Worm (Caenorhabditis elegans) whole organism, L1 larva: ENCODE measurements around the gene Y32H12A.8.
A peak's percentile ranks its signal among the peaks of the same experiment; 100 is the strongest.

ENCODE experiments used
- C04F5.9 ChIP-seq: sonication (generic microtip); optimal IDR thresholded peaks from 2 replicates; lab custom pipeline; 2016; ENCODE audit warnings: missing genetic modification characterization, missing compliant biosample characterization
- Y116A8C.19 ChIP-seq: sonication (generic microtip); optimal IDR thresholded peaks from 2 replicates; lab custom pipeline; 2016; ENCODE audit warnings: missing compliant biosample characterization, missing genetic modification characterization, borderline replicate concordance
- alr-1 ChIP-seq: fragments of 200-800 bp; sonication (Bioruptor generic); optimal IDR thresholded peaks from 2 replicates; lab custom pipeline; 2018; ENCODE audit warnings: borderline replicate concordance, mild to moderate bottlenecking, missing genetic modification characterization, missing compliant biosample characterization
- ceh-88 ChIP-seq: fragments of 200-800 bp; sonication (Bioruptor generic); IDR thresholded peaks from 2 replicates; pipeline ENCODE4 v1.3.6; 2022; ENCODE audit warnings: missing genetic modification characterization, missing compliant biosample characterization
- dpl-1 ChIP-seq, 3 experiments: fragments of 150-350 bp in 2 of 3; sonication (generic microtip) in 1 of 3; optimal IDR thresholded peaks; 2 replicates each; lab custom pipeline; 2014 to 2017; ENCODE audit warnings: missing biosample characterization in 3 of 3, missing genetic modification characterization in 3 of 3, missing genetic modification reagents in 3 of 3
- dsc-1 ChIP-seq: sonication (generic microtip); optimal IDR thresholded peaks from 2 replicates; lab custom pipeline; 2016; ENCODE audit warnings: mild to moderate bottlenecking, missing genetic modification characterization, missing compliant biosample characterization
- efl-1 ChIP-seq, 4 experiments: fragments of 150-350 bp; optimal IDR thresholded peaks in 3 of 4; peaks in 1 of 4; 1 replicate in 1 of 4; 2 replicates in 3 of 4; lab custom pipeline; 2014; ENCODE audit warnings: missing biosample characterization in 2 of 4, missing genetic modification characterization in 2 of 4, missing genetic modification reagents in 2 of 4
- fkh-10 ChIP-seq: sonication (generic microtip); optimal IDR thresholded peaks from 2 replicates; lab custom pipeline; 2017; ENCODE audit warnings: missing biosample characterization, missing genetic modification reagents, missing genetic modification characterization
- fos-1 ChIP-seq: fragments of 150-350 bp; optimal IDR thresholded peaks from 2 replicates; lab custom pipeline; 2014; ENCODE audit warnings: missing biosample characterization, missing genetic modification characterization
- hpl-2 ChIP-seq: fragments of 150-350 bp; optimal IDR thresholded peaks from 2 replicates; lab custom pipeline; 2014; ENCODE audit warnings: missing biosample characterization, missing genetic modification reagents, missing genetic modification characterization
- isw-1 ChIP-seq: fragments of 200-800 bp; sonication (Bioruptor generic); IDR thresholded peaks from 2 replicates; pipeline ENCODE4 v1.3.6; 2022; ENCODE audit warnings: missing genetic modification characterization, missing compliant biosample characterization
- lin-35 ChIP-seq, 2 experiments: fragments of 150-350 bp; optimal IDR thresholded peaks; 2 replicates each; lab custom pipeline; 2014; ENCODE audit warnings: missing biosample characterization in 2 of 2, missing genetic modification characterization in 2 of 2, missing genetic modification reagents in 2 of 2
- mdl-1 ChIP-seq, 2 experiments: fragments of 150-350 bp; optimal IDR thresholded peaks; 2 replicates each; lab custom pipeline; 2014 to 2017; ENCODE audit warnings: missing biosample characterization in 2 of 2, missing genetic modification characterization in 2 of 2, inconsistent platforms in 1 of 2
- mep-1 ChIP-seq: fragments of 150-350 bp; optimal IDR thresholded peaks from 2 replicates; lab custom pipeline; 2014; ENCODE audit warnings: missing biosample characterization, missing genetic modification characterization
- nhr-11 ChIP-seq: fragments of 150-350 bp; optimal IDR thresholded peaks from 2 replicates; lab custom pipeline; 2014; ENCODE audit warnings: missing biosample characterization, missing genetic modification characterization
- nhr-20 ChIP-seq: sonication (generic microtip); optimal IDR thresholded peaks from 2 replicates; lab custom pipeline; 2016; ENCODE audit warnings: mild to moderate bottlenecking, missing genetic modification characterization, missing compliant biosample characterization
- pag-3 ChIP-seq: sonication (generic microtip); optimal IDR thresholded peaks from 2 replicates; lab custom pipeline; 2017; ENCODE audit warnings: missing genetic modification characterization, mild to moderate bottlenecking, missing compliant biosample characterization, antibody characterized with exemption, borderline replicate concordance; ENCODE audit not compliant: insufficient read depth
- pax-3 ChIP-seq: fragments of 200-800 bp; sonication (Bioruptor generic); optimal IDR thresholded peaks from 2 replicates; lab custom pipeline; 2018; ENCODE audit warnings: mild to moderate bottlenecking, missing genetic modification characterization, moderate library complexity, missing compliant biosample characterization
- rnt-1 ChIP-seq: sonication (generic microtip); optimal IDR thresholded peaks from 2 replicates; lab custom pipeline; 2016; ENCODE audit warnings: mild to moderate bottlenecking, missing genetic modification characterization, moderate library complexity, missing compliant biosample characterization
- sup-37 ChIP-seq: fragments of 200-800 bp; sonication (Bioruptor generic); optimal IDR thresholded peaks from 2 replicates; lab custom pipeline; 2018; ENCODE audit warnings: mild to moderate bottlenecking, missing genetic modification characterization, missing compliant biosample characterization
- unc-130 ChIP-seq: fragments of 150-350 bp; optimal IDR thresholded peaks from 2 replicates; lab custom pipeline; 2017; ENCODE audit warnings: missing biosample characterization, missing genetic modification characterization, inconsistent platforms
- unc-30 ChIP-seq: sonication (generic microtip); optimal IDR thresholded peaks from 2 replicates; lab custom pipeline; 2017; ENCODE audit warnings: missing biosample characterization, missing genetic modification characterization
- unc-98 ChIP-seq: fragments of 200-800 bp; sonication (Bioruptor generic); IDR thresholded peaks from 2 replicates; pipeline ENCODE4 v1.3.6; 2022; ENCODE audit warnings: missing genetic modification characterization, missing compliant biosample characterization
- vab-15 ChIP-seq: sonication (generic microtip); optimal IDR thresholded peaks from 2 replicates; lab custom pipeline; 2017; ENCODE audit warnings: missing genotype, mild to moderate bottlenecking, missing genetic modification characterization, missing compliant biosample characterization
- xbp-1 ChIP-seq: sonication (generic microtip); optimal IDR thresholded peaks from 2 replicates; lab custom pipeline; 2016; ENCODE audit warnings: missing genetic modification characterization, missing compliant biosample characterization
- zip-4 ChIP-seq: fragments of 200-800 bp; sonication (Bioruptor generic); optimal IDR thresholded peaks from 2 replicates; lab custom pipeline; 2018; ENCODE audit warnings: mild to moderate bottlenecking, missing genetic modification characterization, moderate library complexity, missing compliant biosample characterization
- ztf-4 ChIP-seq: fragments of 150-350 bp; optimal IDR thresholded peaks from 2 replicates; lab custom pipeline; 2014; ENCODE audit warnings: missing biosample characterization, missing genetic modification characterization

The Y32H12A.8 gene

DNA sequence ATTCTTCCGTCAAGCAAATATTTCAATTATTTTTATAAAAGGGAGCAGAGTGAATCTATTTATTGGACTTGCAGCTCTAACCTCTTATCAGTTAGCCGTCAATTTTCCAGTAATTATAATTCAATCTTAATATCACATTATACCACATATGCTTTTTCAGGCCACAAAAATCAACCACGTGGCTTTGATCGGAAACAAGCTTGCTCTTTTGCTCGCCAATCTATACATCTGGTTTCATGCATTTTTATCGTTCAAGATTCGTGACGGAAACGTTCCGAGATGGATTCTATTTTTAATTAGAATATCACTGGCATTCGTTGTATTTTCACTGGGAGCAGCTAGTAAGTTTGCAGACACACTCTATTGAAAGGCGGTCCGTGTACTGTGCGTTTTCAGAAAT is 1.2 kb upstream of the Y32H12A.8 start:
- TF ChIP-seq sup-37 (no peak), dsc-1 (tag; lab: Kevin White, UChicago) (peak; percentile 82)
- TF ChIP-seq, all 84 proteins: peak for 1

ce11 chrIII:5406314-5406713 is 477 bp upstream of the Y32H12A.8 start:
- TF ChIP-seq ztf-4 (tag; lab: Kevin White, UChicago), result no peak
- no peak for TF ChIP-seq unc-130 (tag; lab: Kevin White, UChicago)
- no peak for TF ChIP-seq fos-1 (tag; lab: Kevin White, UChicago)
- TF ChIP-seq vab-15 (tag; lab: Kevin White, UChicago), result no peak
- TF ChIP-seq hpl-2 (GFP tag; lab: Kevin White, UChicago), result no peak

- TF ChIP-seq mep-1 (tag; lab: Kevin White, UChicago) (no peak), C04F5.9 (tag; lab: Kevin White, UChicago) (no peak), rnt-1 (tag; lab: Kevin White, UChicago) (no peak), dsc-1 (tag; lab: Kevin White, UChicago) (no peak)
- TF ChIP-seq, all 84 proteins: peak for 0
These were observed 839 bp downstream of the Y32H12A.8 start for ce11 chrIII:5404998-5405397.

DNA sequence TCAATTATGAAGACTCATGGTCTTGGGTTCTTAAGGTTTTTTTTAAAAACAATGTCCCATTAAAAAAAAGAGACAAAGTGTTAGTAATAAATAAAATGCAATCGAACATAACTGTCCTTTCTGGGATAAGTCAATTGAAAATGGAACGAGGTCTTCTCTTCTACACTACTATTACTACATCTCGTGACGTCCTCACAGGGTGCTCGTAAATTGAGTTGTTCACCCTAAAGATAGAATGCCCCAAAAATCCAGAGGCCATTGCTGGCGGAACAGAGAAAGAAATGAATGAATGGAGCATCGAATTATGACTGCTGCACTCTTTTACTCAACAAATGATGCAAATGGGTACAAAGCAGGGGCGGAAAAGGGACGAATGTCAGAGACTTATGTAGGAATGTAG is 3.4 kb downstream of the Y32H12A.8 start:
- no peak for TF ChIP-seq unc-130 (tag; lab: Kevin White, UChicago)
- TF ChIP-seq efl-1 (optimal IDR thresholded peaks at IDR 0.05; lab: Kevin White, UChicago), result no peak
- TF ChIP-seq efl-1 (GFP tag; optimal IDR thresholded peaks at IDR 0.05 in 1 of 2; lab: Kevin White, UChicago), result peak in 1 of 2 experiments; percentile 1
- TF ChIP-seq, all 84 proteins: peak for 1

DNA sequence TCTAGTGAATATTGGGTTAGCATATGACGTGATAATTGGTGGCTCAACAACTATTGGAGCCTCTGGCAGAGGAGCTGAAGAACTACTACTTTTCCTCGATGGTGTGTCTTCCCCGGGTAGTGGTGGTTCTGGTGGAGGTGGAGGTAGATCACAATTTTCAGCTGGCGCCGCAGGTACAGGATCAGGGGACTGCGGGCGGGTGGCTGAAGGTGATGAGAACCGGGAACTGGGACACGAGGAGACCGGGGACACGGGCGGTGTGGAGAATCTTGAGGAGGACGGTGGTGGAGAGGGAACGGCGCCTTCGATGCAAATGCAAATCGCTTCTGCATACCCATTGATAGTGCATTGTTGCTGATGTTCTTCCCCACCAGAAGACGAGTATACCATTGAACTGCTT is 10.1 kb downstream of the Y32H12A.8 start:
- TF ChIP-seq fkh-10, result no peak
- no peak for TF ChIP-seq efl-1 (optimal IDR thresholded peaks at IDR 0.05; lab: Kevin White, UChicago)
- TF ChIP-seq efl-1 (GFP tag; optimal IDR thresholded peaks at IDR 0.05 in 1 of 2; lab: Kevin White, UChicago), result peak in 1 of 2 experiments; percentile 62

- no peak for TF ChIP-seq ceh-88 (GFP tag; lab: Robert Waterston, UW)
These were observed 16.5 kb downstream of the Y32H12A.8 start for ce11 chrIII:5389365-5389764.

- no peak for TF ChIP-seq mdl-1 (tag; optimal IDR thresholded peaks at IDR 0.05; lab: Kevin White, UChicago)
- TF ChIP-seq nhr-11, result no peak
- no peak for TF ChIP-seq alr-1 (tag; lab: Kevin White, UChicago)
- no peak for TF ChIP-seq pax-3 (tag; lab: Kevin White, UChicago)
- TF ChIP-seq unc-98 (GFP tag; lab: Robert Waterston, UW), result no peak
- TF ChIP-seq lin-35 (GFP tag; optimal IDR thresholded peaks at IDR 0.05; lab: Kevin White, UChicago), result no peak
- no peak for TF ChIP-seq unc-30 (tag; lab: Kevin White, UChicago)
- TF ChIP-seq zip-4 (GFP tag; lab: Kevin White, UChicago), result no peak
- no peak for TF ChIP-seq dpl-1 (GFP tag; optimal IDR thresholded peaks at IDR 0.05; lab: Kevin White, UChicago)
- TF ChIP-seq Y116A8C.19 (tag; lab: Kevin White, UChicago), result no peak
These were observed 17.7 kb downstream of the Y32H12A.8 start for ce11 chrIII:5388113-5388512.

- TF ChIP-seq vab-15 (tag; lab: Kevin White, UChicago) (no peak), xbp-1 (tag; lab: Kevin White, UChicago) (no peak), isw-1 (no peak), nhr-20 (tag; lab: Kevin White, UChicago) (no peak), fos-1 (tag; lab: Kevin White, UChicago) (no peak), pag-3 (no peak)
These were observed 20.5 kb downstream of the Y32H12A.8 start, which contains the start of gene Y32H12A.7 for ce11 chrIII:5385315-5385714. Y32H12A.7 (minus strand) TSS chrIII:5385415.
